Worm (Caenorhabditis elegans): ENCODE data around the gene C34F6.9.

DNA sequence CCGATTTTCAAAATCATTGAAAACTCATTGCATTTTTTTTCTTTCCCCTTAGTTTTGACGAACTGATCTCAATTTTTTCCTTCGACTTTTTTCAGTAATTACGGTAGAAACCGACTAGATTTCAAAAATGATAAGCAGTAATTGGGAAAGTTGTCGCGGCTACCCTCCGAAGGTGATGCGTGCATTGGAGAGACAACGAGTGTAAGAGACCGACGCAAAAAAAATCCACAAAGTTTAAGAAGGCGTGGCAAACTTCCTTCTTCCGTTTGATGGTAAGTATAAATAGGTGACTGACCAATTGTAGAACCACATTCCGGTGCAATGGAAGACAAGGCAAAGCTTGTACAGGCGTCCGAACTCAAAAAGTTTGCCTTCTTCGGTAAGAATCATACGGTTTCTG is 23.3 kb downstream of the C34F6.9 start, which contains the start of gene col-178:
- TF ChIP-seq flt-1 (GFP tag; IDR thresholded peaks at IDR 0.05) = no peak
- TF ChIP-seq ztf-23 (GFP tag; IDR thresholded peaks at IDR 0.05) = no peak
- no peak for TF ChIP-seq T22C8.4 (GFP tag; IDR thresholded peaks at IDR 0.05)
- no peak for TF ChIP-seq tab-1 (GFP tag; IDR thresholded peaks at IDR 0.05)
- no peak for TF ChIP-seq ref-1 (GFP tag; conservative IDR thresholded peaks at IDR 0.05)
